Worm (Caenorhabditis elegans): ENCODE measurements around the gene acbp-3.

The acbp-3 gene

ce11 chrX:10902723-10903322, at the start of gene acbp-3:
Gene acbp-3 (plus strand): TSS chrX:10903272.
- TF ChIP-seq fkh-4 (tag; optimal IDR thresholded peaks at IDR 0.05; ENCODE audit: borderline replicate concordance) (no peak), blmp-1 (tag; optimal IDR thresholded peaks at IDR 0.05) (peak; percentile 77), snu-23 (GFP tag; optimal IDR thresholded peaks at IDR 0.05) (no peak), mdl-1 (tag; optimal IDR thresholded peaks at IDR 0.05) (no peak), ztf-11 (tag; optimal IDR thresholded peaks at IDR 0.05) (no peak), hpl-2 (GFP tag; optimal IDR thresholded peaks at IDR 0.05) (no peak), ceh-82 (tag; optimal IDR thresholded peaks at IDR 0.05) (no peak), nhr-85 (tag) (no peak)

- TF ChIP-seq swsn-7 (tag; optimal IDR thresholded peaks at IDR 0.05) (no peak), fkh-4 (tag; optimal IDR thresholded peaks at IDR 0.05; ENCODE audit: borderline replicate concordance) (no peak), sptf-1 (tag; optimal IDR thresholded peaks at IDR 0.05) (no peak), hpl-2 (GFP tag; optimal IDR thresholded peaks at IDR 0.05) (no peak), lsy-2 (tag; optimal IDR thresholded peaks at IDR 0.05) (no peak), ama-1 (optimal IDR thresholded peaks at IDR 0.05) (no peak), nhr-77 (tag; optimal IDR thresholded peaks at IDR 0.05) (no peak), ceh-8 (GFP tag; optimal IDR thresholded peaks at IDR 0.05) (no peak), fos-1 (tag; optimal IDR thresholded peaks at IDR 0.05) (no peak), tbx-2 (tag; optimal IDR thresholded peaks at IDR 0.05) (no peak), hlh-17 (GFP tag; optimal IDR thresholded peaks at IDR 0.05; ENCODE audit: borderline replicate concordance) (no peak), dpl-1 (GFP tag; optimal IDR thresholded peaks at IDR 0.05) (no peak), unc-30 (tag; optimal IDR thresholded peaks at IDR 0.05) (no peak), tlp-1 (tag; optimal IDR thresholded peaks at IDR 0.05) (no peak), aha-1 (tag; optimal IDR thresholded peaks at IDR 0.05) (no peak), nhr-47 (tag; optimal IDR thresholded peaks at IDR 0.05) (no peak), fkh-8 (tag; optimal IDR thresholded peaks at IDR 0.05) (no peak)
Measured at ce11 chrX:10859211-10859610, 43.9 kb upstream of the acbp-3 start, which contains the start of gene pgp-5. Gene pgp-5 (minus strand): TSS chrX:10859297.

ce11 chrX:10859622-10860021, 43.5 kb upstream of the acbp-3 start:
- no peak for TF ChIP-seq nhr-11 (tag; optimal IDR thresholded peaks at IDR 0.05)
- no peak for TF ChIP-seq hpl-2 (GFP tag; optimal IDR thresholded peaks at IDR 0.05)
- TF ChIP-seq ces-1 (GFP tag; optimal IDR thresholded peaks at IDR 0.05): no peak
- no peak for TF ChIP-seq mdl-1 (tag; optimal IDR thresholded peaks at IDR 0.05)
- no peak for TF ChIP-seq alr-1 (tag; optimal IDR thresholded peaks at IDR 0.05; ENCODE audit: borderline replicate concordance)
- TF ChIP-seq C16A3.4 (tag; optimal IDR thresholded peaks at IDR 0.05): no peak
- TF ChIP-seq lin-39 (tag; optimal IDR thresholded peaks at IDR 0.05): no peak
- TF ChIP-seq dpl-1 (GFP tag; optimal IDR thresholded peaks at IDR 0.05): no peak
- TF ChIP-seq unc-86 (tag; optimal IDR thresholded peaks at IDR 0.05): no peak
- TF ChIP-seq unc-62 (GFP tag; optimal IDR thresholded peaks at IDR 0.05): no peak
- TF ChIP-seq lir-3 (tag; optimal IDR thresholded peaks at IDR 0.05; ENCODE audit: poor library complexity): no peak
- TF ChIP-seq tbx-2 (tag; optimal IDR thresholded peaks at IDR 0.05): no peak

ce11 chrX:10861673-10862072, 41.4 kb upstream of the acbp-3 start:
- no peak for TF ChIP-seq hpl-2 (GFP tag; optimal IDR thresholded peaks at IDR 0.05)
- no peak for TF ChIP-seq snu-23 (GFP tag; optimal IDR thresholded peaks at IDR 0.05)
- TF ChIP-seq lin-13 (GFP tag; optimal IDR thresholded peaks at IDR 0.05): no peak
- TF ChIP-seq efl-1 (optimal IDR thresholded peaks at IDR 0.05): no peak
- peak in 1 of 2 experiments; percentile 33 for TF ChIP-seq efl-1 (GFP tag; optimal IDR thresholded peaks at IDR 0.05 in 1 of 2)

- no peak for TF ChIP-seq pag-3 (tag; optimal IDR thresholded peaks at IDR 0.05; ENCODE audit: borderline replicate concordance, insufficient read depth)
- no peak for TF ChIP-seq dsc-1 (tag; optimal IDR thresholded peaks at IDR 0.05)
- no peak for TF ChIP-seq ztf-4 (tag; optimal IDR thresholded peaks at IDR 0.05)
- no peak for TF ChIP-seq lin-35 (GFP tag; optimal IDR thresholded peaks at IDR 0.05)
- TF ChIP-seq dpl-1 (GFP tag; optimal IDR thresholded peaks at IDR 0.05): no peak
- no peak for TF ChIP-seq F16B12.6 (tag; optimal IDR thresholded peaks at IDR 0.05)
Measured at ce11 chrX:10862582-10862981, 40.5 kb upstream of the acbp-3 start.
